Fruit fly (Drosophila melanogaster): ENCODE results near the gene CG14435.

CG14435 gene

dm6 chrX:6859756-6860412 lies 16.2 kb upstream of the CG14435 start (continued):
- TF ChIP-seq Meics (GFP tag; optimal IDR thresholded peaks at IDR 0.05) (peak; percentile 89), trem (tag; optimal IDR thresholded peaks at IDR 0.05) (peak; percentile 54), crc (GFP tag; optimal IDR thresholded peaks at IDR 0.05) (peak; percentile 73), sens (GFP tag) (peak; percentile 98)

DNA sequence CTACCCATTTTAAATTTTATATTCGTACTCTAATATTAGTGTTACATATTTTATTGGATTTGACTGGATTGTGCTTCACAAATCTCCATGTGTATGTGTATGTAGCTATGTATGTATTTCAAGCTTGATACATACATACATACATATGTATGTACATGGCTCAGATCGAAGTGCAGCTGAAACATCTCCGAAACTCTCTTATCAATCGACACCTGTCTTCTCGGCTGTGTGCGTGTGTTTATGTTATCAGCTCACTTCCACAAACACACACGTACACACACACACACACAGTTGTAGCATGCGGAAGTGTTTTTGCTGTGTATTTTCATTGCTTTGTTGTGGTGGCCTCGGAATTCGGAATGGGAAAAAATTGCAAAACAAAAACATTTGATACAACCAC lies 15.5 kb upstream of the CG14435 start:
- TF ChIP-seq run (tag; optimal IDR thresholded peaks at IDR 0.05): no peak
- TF ChIP-seq CG43689 (GFP tag; IDR thresholded peaks at IDR 0.05): no peak
- TF ChIP-seq salm (tag; optimal IDR thresholded peaks at IDR 0.05): no peak
- TF ChIP-seq aop (GFP tag; IDR thresholded peaks at IDR 0.05): peak; percentile 14; the same call in 1 of the 2 replicates
- TF ChIP-seq cg (GFP tag; optimal IDR thresholded peaks at IDR 0.05): peak; percentile 65

- TF ChIP-seq cato (GFP tag; optimal IDR thresholded peaks at IDR 0.05; ENCODE audit: borderline replicate concordance) (no peak), HLHmδ (GFP tag; optimal IDR thresholded peaks at IDR 0.05) (no peak), Bdp1 (GFP tag; optimal IDR thresholded peaks at IDR 0.05) (no peak), ems (GFP tag; optimal IDR thresholded peaks at IDR 0.05) (no peak), unc-4 (GFP tag; IDR thresholded peaks at IDR 0.05; ENCODE audit: partially characterized antibody) (no peak), Hmx (GFP tag; optimal IDR thresholded peaks at IDR 0.05) (no peak), CG8478 (optimal IDR thresholded peaks at IDR 0.05) (no peak), dati (GFP tag; IDR thresholded peaks at IDR 0.05) (no peak), CG10979 (tag; optimal IDR thresholded peaks at IDR 0.05) (no peak), CG15479 (GFP tag; optimal IDR thresholded peaks at IDR 0.05) (peak; percentile 86), seq (GFP tag; IDR thresholded peaks at IDR 0.05) (no peak), CG34376 (GFP tag; optimal IDR thresholded peaks at IDR 0.05) (peak; percentile 12), CG1603 (tag; optimal IDR thresholded peaks at IDR 0.05) (peak; percentile 3), Hsf (GFP tag; optimal IDR thresholded peaks at IDR 0.05) (no peak), caup (GFP tag; optimal IDR thresholded peaks at IDR 0.05; ENCODE audit: severe bottlenecking) (no peak), trh (GFP tag; optimal IDR thresholded peaks at IDR 0.05) (no peak), rib (GFP tag; IDR thresholded peaks at IDR 0.05) (no peak), CG2889 (GFP tag; IDR thresholded peaks at IDR 0.05) (no peak), CG10462 (GFP tag; optimal IDR thresholded peaks at IDR 0.05) (no peak), bbx (GFP tag; IDR thresholded peaks at IDR 0.05; ENCODE audit: partially characterized antibody) (no peak), Asciz (GFP tag; optimal IDR thresholded peaks at IDR 0.05) (no peak), CG33557 (GFP tag; optimal IDR thresholded peaks at IDR 0.05) (no peak), zfh2 (GFP tag; optimal IDR thresholded peaks at IDR 0.05) (no peak), sens (GFP tag) (peak; percentile 75), Dfd (GFP tag; optimal IDR thresholded peaks at IDR 0.05) (no peak), CG17612 (GFP tag; IDR thresholded peaks at IDR 0.05) (no peak), CG4424 (GFP tag; optimal IDR thresholded peaks at IDR 0.05) (no peak), CkIIα-i1 (GFP tag; IDR thresholded peaks at IDR 0.05) (no peak), sima (GFP tag; optimal IDR thresholded peaks at IDR 0.05) (no peak), Deaf1 (tag; optimal IDR thresholded peaks at IDR 0.05) (no peak), zen (tag; optimal IDR thresholded peaks at IDR 0.05) (peak; percentile 41), wor (GFP tag; IDR thresholded peaks at IDR 0.05) (no peak), C15 (GFP tag; IDR thresholded peaks at IDR 0.05) (no peak), ash1 (GFP tag; optimal IDR thresholded peaks at IDR 0.05) (peak; percentile 37), pros (GFP tag; optimal IDR thresholded peaks at IDR 0.05) (peak; percentile 34), cad (GFP tag; optimal IDR thresholded peaks at IDR 0.05) (peak; percentile 51), ap (GFP tag; IDR thresholded peaks at IDR 0.05) (no peak), fu2 (GFP tag; optimal IDR thresholded peaks at IDR 0.05) (no peak), en (GFP tag; optimal IDR thresholded peaks at IDR 0.05) (no peak), CG7745 (tag; optimal IDR thresholded peaks at IDR 0.05) (no peak), CG4730 (GFP tag; IDR thresholded peaks at IDR 0.05) (no peak)
These were observed 14.0 kb upstream of the CG14435 start for dm6 chrX:6857693-6858092.

Measured in whole organism, embryonic.